Worm (Caenorhabditis elegans): ENCODE measurements around the gene F11C1.4.

The F11C1.4 gene

DNA sequence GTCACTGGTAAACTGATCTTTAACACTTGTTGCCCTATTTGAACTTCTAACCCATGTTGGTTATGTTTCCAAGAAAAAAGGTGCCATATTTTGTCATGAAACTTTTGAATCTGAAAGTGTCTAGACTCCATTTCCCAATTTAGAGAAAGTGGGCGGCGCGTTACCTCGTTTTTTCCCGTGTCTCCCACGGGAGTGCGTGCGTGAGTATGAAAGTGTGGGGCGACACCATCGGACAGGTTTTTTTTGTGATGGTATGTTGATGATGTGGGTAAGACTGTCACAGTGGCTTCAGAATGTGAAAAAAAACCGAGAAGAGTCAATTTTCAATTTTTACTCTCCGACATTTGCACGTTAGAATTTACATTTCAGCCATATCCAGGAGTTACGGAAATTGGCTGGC is 28.9 kb downstream of the F11C1.4 start:
- TF ChIP-seq ztf-11 (tag; optimal IDR thresholded peaks at IDR 0.05), result no peak
- TF ChIP-seq arid-1 (GFP tag; conservative IDR thresholded peaks at IDR 0.05), result no peak
- no peak for TF ChIP-seq F44E2.7 (GFP tag; IDR thresholded peaks at IDR 0.05)
- TF ChIP-seq unc-130 (GFP tag; optimal IDR thresholded peaks at IDR 0.05), result no peak
- no peak for TF ChIP-seq fos-1 (tag; optimal IDR thresholded peaks at IDR 0.05)
- TF ChIP-seq ceh-44 (GFP tag; IDR thresholded peaks at IDR 0.05), result no peak
- TF ChIP-seq nhr-25 (tag; optimal IDR thresholded peaks at IDR 0.05; ENCODE audit: borderline replicate concordance, insufficient read depth), result peak; percentile 64
- peak; percentile 14 for TF ChIP-seq aha-1 (tag)

DNA sequence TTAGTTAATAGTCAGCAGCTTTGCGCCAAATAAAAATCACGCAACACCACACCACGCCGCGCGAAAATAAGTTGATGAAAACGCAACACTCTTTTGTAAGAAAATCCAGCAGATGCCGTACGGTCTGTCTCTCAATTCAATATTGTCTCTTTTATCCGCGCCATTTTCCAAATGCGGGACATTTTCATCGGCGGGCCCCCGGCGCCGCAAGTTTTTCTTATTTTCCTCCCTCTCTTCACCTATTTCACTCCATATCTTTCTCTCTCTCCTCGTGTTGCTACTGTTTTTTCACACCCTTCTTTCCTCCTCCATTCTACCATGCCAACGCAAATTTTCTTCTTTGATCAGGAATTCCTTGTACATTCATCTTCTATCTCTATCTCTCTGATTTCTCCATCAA is 29.5 kb downstream of the F11C1.4 start:
- TF ChIP-seq mdl-1 (tag; optimal IDR thresholded peaks at IDR 0.05) (no peak), mxl-3 (GFP tag; optimal IDR thresholded peaks at IDR 0.05) (peak; percentile 16), unc-62 (GFP tag; optimal IDR thresholded peaks at IDR 0.05 in 1 of 2) (peak in 1 of 2 experiments; percentile 1), unc-62 (tag; optimal IDR thresholded peaks at IDR 0.05) (no peak), hlh-30 (tag; optimal IDR thresholded peaks at IDR 0.05; ENCODE audit: insufficient read depth) (peak; percentile 25), nhr-48 (tag; optimal IDR thresholded peaks at IDR 0.05) (peak; percentile 5), hlh-11 (tag; optimal IDR thresholded peaks at IDR 0.05) (peak; percentile 6), nhr-25 (tag; optimal IDR thresholded peaks at IDR 0.05; ENCODE audit: borderline replicate concordance, insufficient read depth) (no peak), ceh-62 (tag; optimal IDR thresholded peaks at IDR 0.05) (no peak)

DNA sequence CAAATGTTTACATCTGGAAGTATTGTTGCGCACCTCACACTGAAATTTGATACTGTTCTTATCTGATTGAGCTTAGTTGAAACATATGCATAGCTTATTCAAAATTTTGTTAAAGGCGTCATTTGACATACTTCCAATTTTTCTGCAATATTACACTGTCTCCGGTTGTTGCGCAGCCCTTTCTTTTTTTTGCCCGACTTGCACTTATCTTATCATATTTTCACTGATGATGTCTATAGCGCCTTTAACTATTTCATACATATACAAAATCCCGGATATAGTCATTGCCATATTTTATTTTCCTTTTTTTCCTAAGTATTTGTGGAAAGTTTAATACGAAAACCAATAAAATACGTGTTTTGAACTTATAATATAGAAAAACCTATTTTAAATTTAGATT is 29.9 kb downstream of the F11C1.4 start:
- TF ChIP-seq nhr-25 (tag; optimal IDR thresholded peaks at IDR 0.05; ENCODE audit: borderline replicate concordance, insufficient read depth) (peak; percentile 54), jun-1 (tag; optimal IDR thresholded peaks at IDR 0.05) (no peak)

DNA sequence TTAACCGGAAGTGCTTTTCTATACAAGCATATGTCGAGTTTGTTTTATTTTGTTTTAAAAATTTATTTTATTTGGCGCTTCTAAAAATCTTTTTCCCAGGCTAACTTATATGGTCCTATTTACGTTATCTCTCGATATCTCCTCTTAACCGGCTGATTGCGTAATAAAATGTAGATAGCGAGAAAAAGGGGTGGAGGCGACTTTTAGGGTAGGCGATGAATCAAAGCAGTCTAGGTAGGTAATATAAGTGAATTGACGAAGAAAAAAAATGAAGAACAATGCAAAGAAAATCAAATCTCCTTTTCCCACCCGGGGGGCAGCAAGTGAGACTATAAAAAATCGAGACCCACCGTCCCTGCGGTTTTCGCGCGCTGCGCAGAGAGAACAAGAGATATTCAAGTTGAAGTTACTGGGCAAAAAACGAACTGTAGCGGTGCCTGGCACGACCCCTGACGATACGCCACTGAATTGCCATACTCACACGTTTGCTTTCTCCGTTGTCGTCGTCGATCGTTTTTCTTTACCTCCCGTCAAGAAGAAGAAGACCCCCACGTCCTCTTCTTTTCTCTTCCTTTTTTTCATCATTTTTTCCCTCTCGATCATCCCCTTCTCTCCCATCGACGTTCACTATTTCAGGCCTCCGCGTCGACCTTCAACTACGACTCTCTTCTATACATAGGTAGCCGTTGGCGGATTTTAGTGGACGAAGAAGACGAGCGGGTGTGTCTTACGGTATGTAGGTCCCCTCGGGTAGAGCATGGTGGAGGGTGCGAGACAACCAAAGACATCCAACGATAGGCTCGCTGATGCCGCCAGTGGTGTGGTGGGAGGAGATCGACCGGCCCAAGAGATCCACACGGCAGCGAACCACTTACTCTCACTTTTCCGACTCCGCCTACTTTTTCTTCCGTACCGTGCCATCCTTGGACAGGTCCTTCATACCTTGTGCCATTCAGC is 31.3 kb downstream of the F11C1.4 start, which contains the start of gene nhr-25:
Gene nhr-25 (plus strand): TSS at position 637 of the 957 bp plus-strand sequence.
- TF ChIP-seq zip-2 (tag; optimal IDR thresholded peaks at IDR 0.05), result no peak
- no peak for TF ChIP-seq lir-3 (tag; optimal IDR thresholded peaks at IDR 0.05)
- TF ChIP-seq pha-4 (GFP tag; IDR thresholded peaks at IDR 0.05), result no peak
- TF ChIP-seq pha-4 (tag; optimal IDR thresholded peaks at IDR 0.05), result no peak
- no peak for TF ChIP-seq nhr-6 (tag; optimal IDR thresholded peaks at IDR 0.05)
- no peak for TF ChIP-seq F37D6.2 (tag; optimal IDR thresholded peaks at IDR 0.05)
- TF ChIP-seq lin-29 (GFP tag; IDR thresholded peaks at IDR 0.05), result no peak
- TF ChIP-seq rbr-2 (tag; optimal IDR thresholded peaks at IDR 0.05), result no peak
- TF ChIP-seq arid-1 (GFP tag; conservative IDR thresholded peaks at IDR 0.05), result no peak
- no peak for TF ChIP-seq nhr-11 (tag; optimal IDR thresholded peaks at IDR 0.05)
- peak in 1 of 2 experiments; percentile 3 for TF ChIP-seq lsy-2 (tag; optimal IDR thresholded peaks at IDR 0.05)
- no peak for TF ChIP-seq lin-15B (tag; optimal IDR thresholded peaks at IDR 0.05)
- no peak for TF ChIP-seq nhr-237 (tag; optimal IDR thresholded peaks at IDR 0.05)
- TF ChIP-seq lim-7 (GFP tag; IDR thresholded peaks at IDR 0.05), result no peak
- TF ChIP-seq ztf-7 (tag; optimal IDR thresholded peaks at IDR 0.05), result no peak
- TF ChIP-seq lin-38 (GFP tag; IDR thresholded peaks at IDR 0.05), result no peak
- TF ChIP-seq daf-8 (GFP tag; IDR thresholded peaks at IDR 0.05), result no peak
- no peak for TF ChIP-seq lin-13 (GFP tag; optimal IDR thresholded peaks at IDR 0.05)
- no peak for TF ChIP-seq hlh-30 (tag; optimal IDR thresholded peaks at IDR 0.05; ENCODE audit: insufficient read depth)
- no peak for TF ChIP-seq cey-2 (tag; optimal IDR thresholded peaks at IDR 0.05; ENCODE audit: borderline replicate concordance, insufficient read depth)
- no peak for TF ChIP-seq zfp-3 (GFP tag; conservative IDR thresholded peaks at IDR 0.05)
- TF ChIP-seq hlh-11 (tag; optimal IDR thresholded peaks at IDR 0.05), result peak; percentile 3
- peak; percentile 99 for TF ChIP-seq nhr-25 (tag; optimal IDR thresholded peaks at IDR 0.05; ENCODE audit: borderline replicate concordance, insufficient read depth)
- TF ChIP-seq zfp-2 (tag; optimal IDR thresholded peaks at IDR 0.05), result no peak
- TF ChIP-seq F26F4.8 (GFP tag; conservative IDR thresholded peaks at IDR 0.05), result no peak
- no peak for TF ChIP-seq jun-1 (tag; optimal IDR thresholded peaks at IDR 0.05)
- no peak for TF ChIP-seq daf-16 (GFP tag; optimal IDR thresholded peaks at IDR 0.05)
- no peak for TF ChIP-seq daf-16 (tag; optimal IDR thresholded peaks at IDR 0.05)
- no peak for TF ChIP-seq ZK546.5 (tag; optimal IDR thresholded peaks at IDR 0.05)
- TF ChIP-seq fkh-10 (GFP tag; optimal IDR thresholded peaks at IDR 0.05), result no peak
- no peak for TF ChIP-seq mxl-2 (GFP tag; conservative IDR thresholded peaks at IDR 0.05)
- no peak for TF ChIP-seq unc-130 (GFP tag; optimal IDR thresholded peaks at IDR 0.05)
- no peak for TF ChIP-seq tag-97 (GFP tag; IDR thresholded peaks at IDR 0.05)
